Fruit fly (Drosophila melanogaster) whole organism, pupa: Measurements from ENCODE around the gene CG31268.

Experiments used
- CG12605 ChIP-seq: fragments of 200-800 bp; sonication (Bioruptor generic); IDR thresholded peaks from 2 replicates; pipeline ENCODE4 v1.3.6; 2022; ENCODE audit warnings: missing biosample characterization, missing genetic modification characterization
- CG14655 ChIP-seq: fragments of 200-800 bp; sonication (Bioruptor generic); optimal IDR thresholded peaks from 3 replicates; lab custom pipeline; 2017; ENCODE audit warnings: mild to moderate bottlenecking, missing biosample characterization, missing genetic modification reagents, missing genetic modification characterization
- CG9948 ChIP-seq: fragments of 200-800 bp; sonication (Bioruptor generic); optimal IDR thresholded peaks from 2 replicates; lab custom pipeline; 2018; ENCODE audit warnings: missing biosample characterization, mild to moderate bottlenecking, missing genetic modification characterization, moderate library complexity
- EcR ChIP-seq: fragments of 200-800 bp; sonication (Bioruptor generic); optimal IDR thresholded peaks from 3 replicates; lab custom pipeline; 2019; ENCODE audit warnings: missing biosample characterization, missing genetic modification characterization, mild to moderate bottlenecking, moderate library complexity, missing genetic modification reagents
- rn ChIP-seq: fragments of 200-800 bp; sonication (Bioruptor generic); IDR thresholded peaks from 2 replicates; pipeline ENCODE4 v1.3.6; 2022; ENCODE audit warnings: missing biosample characterization, missing genetic modification characterization

- no peak for TF ChIP-seq CG12605 (GFP tag; lab: Robert Waterston, UW)
- TF ChIP-seq EcR (GFP tag; lab: Kevin White, UChicago) = no peak
- 0 out of 2 replicates have a peak, but pooled peaks have one; percentile 16 for TF ChIP-seq rn (GFP tag; lab: Robert Waterston, UW)
- TF ChIP-seq CG14655 (GFP tag; lab: Kevin White, UChicago) = peak; percentile 13
- TF ChIP-seq CG9948 (tag; lab: Kevin White, UChicago) = peak; percentile 7
Observed at dm6 chr3R:17079859-17080255, 48.3 kb downstream of the CG31268 start, which contains the start of the genes Keap1 and kuk.
